Worm (Caenorhabditis elegans) whole organism, L4 larva: ENCODE measurements around the gene R08C7.8.

Experiments
- daf-8 ChIP-seq: fragments of 200-800 bp; sonication (Bioruptor generic); IDR thresholded peaks from 2 replicates; pipeline ENCODE4 v1.3.6; 2022; ENCODE audit warnings: missing genetic modification characterization, missing compliant biosample characterization
- egl-43 ChIP-seq: fragments of 200-800 bp; sonication (Bioruptor generic); IDR thresholded peaks from 2 replicates; pipeline ENCODE4 v1.3.6; 2022; ENCODE audit warnings: missing genetic modification reagents, missing genetic modification characterization, missing compliant biosample characterization
- nhr-237 ChIP-seq: sonication (generic microtip); optimal IDR thresholded peaks from 2 replicates; lab custom pipeline; 2017; ENCODE audit warnings: missing biosample characterization, missing genetic modification characterization
- nhr-25 ChIP-seq: sonication (generic microtip); optimal IDR thresholded peaks from 2 replicates; lab custom pipeline; 2017; ENCODE audit warnings: missing genetic modification characterization, mild to moderate bottlenecking, missing compliant biosample characterization, antibody characterized with exemption, moderate library complexity, borderline replicate concordance; ENCODE audit not compliant: insufficient read depth
- snpc-4 ChIP-seq: fragments of 150-350 bp; optimal IDR thresholded peaks from 2 replicates; lab custom pipeline; 2014; ENCODE audit warnings: missing biosample characterization, missing genetic modification characterization
- zip-2 ChIP-seq: fragments of 150-350 bp; optimal IDR thresholded peaks from 2 replicates; lab custom pipeline; 2014; ENCODE audit warnings: missing biosample characterization, missing genetic modification characterization

DNA sequence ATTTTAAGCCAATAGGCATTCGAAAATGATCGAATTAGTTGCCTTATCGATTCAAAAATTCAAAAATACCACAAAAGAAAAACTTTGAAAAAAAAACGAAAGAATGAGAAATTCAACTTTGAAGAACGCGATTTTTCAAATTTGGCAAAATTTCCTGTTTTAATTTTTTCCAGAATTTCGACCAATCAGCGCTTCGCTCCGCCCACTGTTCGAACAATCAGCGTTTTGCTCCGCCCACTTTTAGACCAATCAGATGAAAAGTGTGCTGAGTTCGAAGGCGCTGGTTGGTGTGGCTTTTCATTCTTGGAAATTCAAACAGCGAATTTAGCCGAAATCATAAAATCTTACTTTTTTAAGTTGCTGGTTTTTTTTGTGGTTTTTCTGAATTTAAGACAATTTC is 36.8 kb downstream of the R08C7.8 start:
- no peak for TF ChIP-seq snpc-4
- no peak for TF ChIP-seq zip-2 (tag; lab: Kevin White, UChicago)
- no peak for TF ChIP-seq egl-43
- no peak for TF ChIP-seq nhr-237 (tag; lab: Kevin White, UChicago)
- TF ChIP-seq daf-8: no peak
- no peak for TF ChIP-seq nhr-25 (tag; lab: Kevin White, UChicago)
